Fruit fly (Drosophila melanogaster): ENCODE measurements around the gene bves.

DNA sequence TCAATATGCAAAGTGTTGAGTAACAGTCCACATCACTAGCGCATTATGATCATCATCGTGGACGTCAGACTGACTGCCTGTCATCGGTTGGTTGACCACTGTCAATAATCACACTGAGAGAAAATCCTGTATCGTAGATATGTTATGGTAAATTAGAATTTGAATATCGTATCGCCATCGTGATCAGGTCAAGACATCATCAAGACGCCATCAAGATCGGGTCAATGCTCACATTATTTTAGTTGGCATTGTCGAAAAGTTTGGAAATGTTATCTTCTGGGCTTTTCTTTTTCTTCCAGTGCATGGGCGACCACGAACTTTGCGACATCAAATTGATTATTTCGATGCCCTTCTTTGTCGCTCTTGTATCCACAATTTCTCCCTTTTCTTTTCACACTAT is 5.2 kb downstream of the bves start:
- TF ChIP-seq tio (GFP tag; optimal IDR thresholded peaks at IDR 0.05) = peak; percentile 82
- TF ChIP-seq kah (GFP tag; optimal IDR thresholded peaks at IDR 0.05) = peak; percentile 78

Measured in whole organism, embryonic.